Fruit fly (Drosophila melanogaster) whole organism, embryonic: ENCODE measurements around the gene Nmdar2.

ENCODE experiments used
- Abd-B ChIP-seq: fragments of 200-800 bp; sonication (Bioruptor generic); optimal IDR thresholded peaks from 2 replicates; lab custom pipeline; 2018; ENCODE audit warnings: missing biosample characterization, mild to moderate bottlenecking, missing genetic modification characterization, moderate library complexity
- B-H1 ChIP-seq: fragments of 200-800 bp; sonication (Bioruptor generic); IDR thresholded peaks from 3 replicates; pipeline ENCODE4 v1.3.6; 2022; ENCODE audit warnings: missing biosample characterization, missing genetic modification characterization
- CG10274 ChIP-seq: fragments of 200-800 bp; sonication (Bioruptor generic); optimal IDR thresholded peaks from 3 replicates; lab custom pipeline; 2017; ENCODE audit warnings: missing biosample characterization, mild to moderate bottlenecking, missing genetic modification characterization
- CG10321 ChIP-seq: fragments of 200-800 bp; sonication (Bioruptor generic); IDR thresholded peaks from 2 replicates; pipeline ENCODE4 v1.3.6; 2022; ENCODE audit warnings: missing biosample characterization, missing genetic modification characterization
- CG12236 ChIP-seq: fragments of 200-800 bp; sonication (Bioruptor generic); optimal IDR thresholded peaks from 2 replicates; lab custom pipeline; 2016; ENCODE audit warnings: missing biosample characterization, missing genetic modification characterization
- CG16815 ChIP-seq: fragments of 200-800 bp; sonication (Bioruptor generic); optimal IDR thresholded peaks from 3 replicates; lab custom pipeline; 2017; ENCODE audit warnings: missing biosample characterization, mild to moderate bottlenecking, missing genetic modification characterization
- CG16863 ChIP-seq: fragments of 200-800 bp; sonication (Bioruptor generic); optimal IDR thresholded peaks from 3 replicates; lab custom pipeline; 2016; ENCODE audit warnings: missing biosample characterization, missing genetic modification characterization
- CG18599 ChIP-seq: fragments of 200-800 bp; sonication (Bioruptor generic); optimal IDR thresholded peaks from 3 replicates; lab custom pipeline; 2017; ENCODE audit warnings: missing biosample characterization, missing genetic modification characterization, mild to moderate bottlenecking, moderate library complexity, missing genetic modification reagents
- CG33557 ChIP-seq: fragments of 200-800 bp; sonication (Bioruptor generic); optimal IDR thresholded peaks from 2 replicates; lab custom pipeline; 2019; ENCODE audit warnings: missing biosample characterization, mild to moderate bottlenecking, missing genetic modification characterization, moderate library complexity
- CG3995 ChIP-seq: fragments of 200-800 bp; sonication (Bioruptor generic); optimal IDR thresholded peaks from 3 replicates; lab custom pipeline; 2016; ENCODE audit warnings: missing biosample characterization, missing genetic modification characterization
- CG4360 ChIP-seq: fragments of 200-800 bp; sonication (Bioruptor generic); IDR thresholded peaks from 2 replicates; pipeline ENCODE4 v1.3.6; 2022; ENCODE audit warnings: missing biosample characterization, missing genetic modification characterization
- CG4617 ChIP-seq: fragments of 200-800 bp; sonication (Bioruptor generic); optimal IDR thresholded peaks from 3 replicates; lab custom pipeline; 2016; ENCODE audit warnings: missing biosample characterization, missing genetic modification characterization, borderline replicate concordance
- CG6791 ChIP-seq: fragments of 200-800 bp; sonication (Bioruptor generic); IDR thresholded peaks from 3 replicates; pipeline ENCODE4 v1.3.6; 2022; ENCODE audit warnings: missing biosample characterization, missing genetic modification characterization; ENCODE audit not compliant: partially characterized antibody
- CG7271 ChIP-seq: fragments of 200-800 bp; sonication (Bioruptor generic); optimal IDR thresholded peaks from 2 replicates; lab custom pipeline; 2018; ENCODE audit warnings: missing biosample characterization, mild to moderate bottlenecking, missing genetic modification characterization, moderate library complexity
- CG7357 ChIP-seq: fragments of 200-800 bp; sonication (Bioruptor generic); IDR thresholded peaks from 3 replicates; pipeline ENCODE4 v1.3.6; 2022; ENCODE audit warnings: missing biosample characterization, missing genetic modification characterization
- CG7928 ChIP-seq: fragments of 200-800 bp; sonication (Bioruptor generic); optimal IDR thresholded peaks from 2 replicates; lab custom pipeline; 2017; ENCODE audit warnings: missing biosample characterization, mild to moderate bottlenecking, missing genetic modification characterization
- CG8290 ChIP-seq, 3 experiments: fragments of 200-800 bp; sonication (Bioruptor generic); optimal IDR thresholded peaks; 2 replicates each; lab custom pipeline; 2016 to 2019; ENCODE audit warnings: missing biosample characterization in 3 of 3, missing genetic modification characterization in 3 of 3, mild to moderate bottlenecking in 2 of 3, moderate library complexity in 1 of 3
- CG9817 ChIP-seq: fragments of 200-800 bp; sonication (Bioruptor generic); optimal IDR thresholded peaks from 2 replicates; lab custom pipeline; 2018; ENCODE audit warnings: missing biosample characterization, mild to moderate bottlenecking, missing genetic modification characterization, moderate library complexity
- Camta ChIP-seq: fragments of 200-800 bp; sonication (Bioruptor generic); optimal IDR thresholded peaks from 2 replicates; lab custom pipeline; 2016; ENCODE audit warnings: missing biosample characterization, missing genetic modification characterization
- Dref ChIP-seq: fragments of 200-800 bp; sonication (Bioruptor generic); IDR thresholded peaks from 2 replicates; pipeline ENCODE4 v1.3.6; 2022; ENCODE audit warnings: missing biosample characterization, missing genetic modification characterization
- Elba2 ChIP-seq: fragments of 200-800 bp; sonication (Bioruptor generic); optimal IDR thresholded peaks from 3 replicates; lab custom pipeline; 2016; ENCODE audit warnings: missing biosample characterization, missing genetic modification characterization
- Hey ChIP-seq: fragments of 200-800 bp; sonication (Bioruptor generic); optimal IDR thresholded peaks from 3 replicates; lab custom pipeline; 2018; ENCODE audit warnings: missing biosample characterization, mild to moderate bottlenecking, missing genetic modification characterization
- NK7.1 ChIP-seq: fragments of 200-800 bp; sonication (Bioruptor generic); optimal IDR thresholded peaks from 3 replicates; lab custom pipeline; 2016; ENCODE audit warnings: missing biosample characterization, missing genetic modification characterization
- Rfx ChIP-seq: fragments of 200-800 bp; sonication (Bioruptor generic); IDR thresholded peaks from 2 replicates; pipeline ENCODE4 v1.3.6; 2022; ENCODE audit warnings: missing biosample characterization, missing genetic modification characterization
- Sin3A ChIP-seq: fragments of >200 bp; optimal IDR thresholded peaks from 2 replicates; lab custom pipeline; 2018
- Sox100B ChIP-seq: fragments of 200-800 bp; sonication (Bioruptor generic); optimal IDR thresholded peaks from 3 replicates; lab custom pipeline; 2018; ENCODE audit warnings: missing biosample characterization, mild to moderate bottlenecking, missing genetic modification characterization
- ase ChIP-seq: fragments of 200-800 bp; sonication (Bioruptor generic); IDR thresholded peaks from 3 replicates; pipeline ENCODE4 v1.3.6; 2022; ENCODE audit warnings: missing biosample characterization, missing genetic modification characterization
- ato ChIP-seq: fragments of 200-800 bp; sonication (Bioruptor generic); IDR thresholded peaks from 2 replicates; pipeline ENCODE4 v1.3.6; 2022; ENCODE audit warnings: missing biosample characterization, missing genetic modification characterization; ENCODE audit not compliant: partially characterized antibody
- az2 ChIP-seq: fragments of 200-800 bp; sonication (Bioruptor generic); optimal IDR thresholded peaks from 3 replicates; lab custom pipeline; 2016; ENCODE audit warnings: missing biosample characterization, missing genetic modification characterization
- bcd ChIP-seq: fragments of 200-800 bp; sonication (Bioruptor generic); optimal IDR thresholded peaks from 2 replicates; lab custom pipeline; 2017; ENCODE audit warnings: missing biosample characterization, mild to moderate bottlenecking, missing genetic modification characterization
- crp ChIP-seq, 2 experiments: fragments of 200-800 bp; sonication (Bioruptor generic); optimal IDR thresholded peaks; 2 replicates in 1 of 2; 3 replicates in 1 of 2; lab custom pipeline; 2017; ENCODE audit warnings: missing biosample characterization in 2 of 2, missing genetic modification characterization in 2 of 2, mild to moderate bottlenecking in 1 of 2, moderate library complexity in 1 of 2
- ems ChIP-seq: fragments of 200-800 bp; sonication (Bioruptor generic); optimal IDR thresholded peaks from 3 replicates; lab custom pipeline; 2016; ENCODE audit warnings: missing biosample characterization, missing genetic modification characterization
- fru ChIP-seq: fragments of >200 bp; optimal IDR thresholded peaks from 2 replicates; lab custom pipeline; 2017
- hth ChIP-seq: fragments of >200 bp; optimal IDR thresholded peaks from 2 replicates; lab custom pipeline; 2017; ENCODE audit warnings: inconsistent platforms
- jigr1 ChIP-seq: fragments of 200-800 bp; sonication (Bioruptor generic); IDR thresholded peaks from 3 replicates; pipeline ENCODE4 v1.3.6; 2022; ENCODE audit warnings: missing biosample characterization, missing genetic modification characterization
- maf-S ChIP-seq: fragments of 200-800 bp; sonication (Bioruptor generic); optimal IDR thresholded peaks from 2 replicates; lab custom pipeline; 2016; ENCODE audit warnings: missing biosample characterization, missing genetic modification characterization
- mam ChIP-seq: fragments of 200-800 bp; sonication (Bioruptor generic); optimal IDR thresholded peaks from 3 replicates; lab custom pipeline; 2016; ENCODE audit warnings: missing biosample characterization, missing genetic modification characterization
- nau ChIP-seq: fragments of 200-800 bp; sonication (Bioruptor generic); optimal IDR thresholded peaks from 3 replicates; lab custom pipeline; 2017; ENCODE audit warnings: missing biosample characterization, mild to moderate bottlenecking, missing genetic modification characterization, missing genetic modification reagents
- nerfin-1 ChIP-seq: fragments of 200-800 bp; sonication (Bioruptor generic); optimal IDR thresholded peaks from 3 replicates; lab custom pipeline; 2019; ENCODE audit warnings: missing biosample characterization, mild to moderate bottlenecking, missing genetic modification characterization, moderate library complexity
- otp ChIP-seq: fragments of 200-800 bp; sonication (Bioruptor generic); IDR thresholded peaks from 3 replicates; pipeline ENCODE4, ENCODE4 v1.3.6; 2022; ENCODE audit warnings: missing biosample characterization, missing genetic modification characterization
- sens ChIP-seq: fragments of 200-800 bp; sonication (Bioruptor generic); peaks from one replicate; lab custom pipeline; 2016; ENCODE audit warnings: missing biosample characterization, missing genetic modification characterization
- shn ChIP-seq: fragments of 200-800 bp; sonication (Bioruptor generic); optimal IDR thresholded peaks from 3 replicates; lab custom pipeline; 2016; ENCODE audit warnings: missing biosample characterization, missing genetic modification characterization
- slbo ChIP-seq: fragments of 200-800 bp; sonication (Bioruptor generic); IDR thresholded peaks from 2 replicates; pipeline ENCODE4 v1.3.6; 2022; ENCODE audit warnings: missing biosample characterization, missing genetic modification characterization
- sqz ChIP-seq: fragments of 200-800 bp; sonication (Bioruptor generic); optimal IDR thresholded peaks from 3 replicates; lab custom pipeline; 2018; ENCODE audit warnings: missing biosample characterization, mild to moderate bottlenecking, missing genetic modification characterization
- sr ChIP-seq: fragments of 200-800 bp; sonication (Bioruptor generic); IDR thresholded peaks from 3 replicates; pipeline ENCODE4 v1.3.6; 2022; ENCODE audit warnings: missing biosample characterization, missing genetic modification characterization
- stwl ChIP-seq: fragments of 200-800 bp; sonication (Bioruptor generic); optimal IDR thresholded peaks from 3 replicates; lab custom pipeline; 2018; ENCODE audit warnings: missing biosample characterization, mild to moderate bottlenecking, missing genetic modification characterization, moderate library complexity
- tll ChIP-seq, 2 experiments: fragments of 200-800 bp in 1 of 2; fragments of >200 bp in 1 of 2; sonication (Bioruptor generic) in 1 of 2; optimal IDR thresholded peaks; 2 replicates each; lab custom pipeline; 2017 to 2019; ENCODE audit warnings: missing biosample characterization in 2 of 2, missing genetic modification characterization in 2 of 2, mild to moderate bottlenecking in 1 of 2, moderate library complexity in 1 of 2
- trh ChIP-seq: fragments of 200-800 bp; sonication (Bioruptor generic); optimal IDR thresholded peaks from 2 replicates; lab custom pipeline; 2016; ENCODE audit warnings: missing biosample characterization, missing genetic modification characterization
- unc-4 ChIP-seq: fragments of 200-800 bp; sonication (Bioruptor generic); IDR thresholded peaks from 2 replicates; pipeline ENCODE4 v1.3.6; 2022; ENCODE audit warnings: missing biosample characterization, missing genetic modification characterization; ENCODE audit not compliant: partially characterized antibody
- vnd ChIP-seq: fragments of 200-800 bp; sonication (Bioruptor generic); IDR thresholded peaks from 3 replicates; pipeline ENCODE4 v1.3.6; 2022; ENCODE audit warnings: missing biosample characterization, missing genetic modification characterization; ENCODE audit not compliant: partially characterized antibody
- wor ChIP-seq: fragments of 200-800 bp; sonication (Bioruptor generic); IDR thresholded peaks from 2 replicates; pipeline ENCODE4 v1.3.6; 2022; ENCODE audit warnings: missing biosample characterization, missing genetic modification characterization
- yki ChIP-seq: fragments of >200 bp; optimal IDR thresholded peaks from 3 replicates; lab custom pipeline; 2018
- zf30C ChIP-seq: fragments of 200-800 bp; sonication (Bioruptor generic); optimal IDR thresholded peaks from 3 replicates; lab custom pipeline; 2018; ENCODE audit warnings: missing biosample characterization, mild to moderate bottlenecking, missing genetic modification characterization

The Nmdar2 gene

dm6 chrX:1464033-1464432, 43.6 kb downstream of the Nmdar2 start, which contains the start of gene Ns3 (continued):
- TF ChIP-seq ase (GFP tag; lab: Robert Waterston, UW) (no peak), unc-4 (GFP tag; lab: Robert Waterston, UW) (peak; percentile 86), CG16863 (GFP tag; lab: Kevin White, UChicago) (no peak), CG16815 (GFP tag; lab: Kevin White, UChicago) (no peak), NK7.1 (no peak), Dref (GFP tag; lab: Robert Waterston, UW) (peak; percentile 96), tll (GFP tag; optimal IDR thresholded peaks at IDR 0.05; lab: Kevin White, UChicago) (no peak), ems (GFP tag; lab: Kevin White, UChicago) (no peak), maf-S (GFP tag; lab: Kevin White, UChicago) (no peak), ato (GFP tag; lab: Robert Waterston, UW) (peak; percentile 87), zf30C (GFP tag; lab: Kevin White, UChicago) (no peak), Camta (GFP tag; lab: Kevin White, UChicago) (no peak), CG7271 (no peak), CG10274 (GFP tag; lab: Kevin White, UChicago) (no peak), CG33557 (GFP tag; lab: Kevin White, UChicago) (no peak), sqz (GFP tag; lab: Kevin White, UChicago) (no peak), CG4617 (GFP tag; lab: Kevin White, UChicago) (peak; percentile 9), fru (lab: Kevin White, UChicago) (no peak), slbo (GFP tag; lab: Robert Waterston, UW) (no peak), CG4360 (no peak), Abd-B (GFP tag; lab: Kevin White, UChicago) (no peak), CG3995 (GFP tag; lab: Kevin White, UChicago) (peak; percentile 53), az2 (GFP tag; lab: Kevin White, UChicago) (no peak), CG6791 (GFP tag; lab: Robert Waterston, UW) (peak; percentile 91), CG10321 (GFP tag; lab: Robert Waterston, UW) (no peak), trh (GFP tag; lab: Kevin White, UChicago) (no peak), Sox100B (GFP tag; lab: Kevin White, UChicago) (no peak), jigr1 (GFP tag; lab: Robert Waterston, UW) (no peak), CG7928 (GFP tag; lab: Kevin White, UChicago) (no peak), Elba2 (GFP tag; lab: Kevin White, UChicago) (no peak), CG8290 (GFP tag; optimal IDR thresholded peaks at IDR 0.05; lab: Kevin White, UChicago) (no peak), CG8290 (tag; optimal IDR thresholded peaks at IDR 0.05; lab: Kevin White, UChicago) (no peak), shn (no peak), nau (GFP tag; lab: Kevin White, UChicago) (no peak), nerfin-1 (tag; lab: Kevin White, UChicago) (no peak), stwl (tag; lab: Kevin White, UChicago) (peak; percentile 62), Rfx (GFP tag; lab: Robert Waterston, UW) (no peak), CG7357 (GFP tag; lab: Robert Waterston, UW) (no peak), CG9817 (tag; lab: Kevin White, UChicago) (no peak), otp (GFP tag; lab: Robert Waterston, UW) (no peak), mam (GFP tag; lab: Kevin White, UChicago) (no peak), Sin3A (peak; percentile 32), CG12236 (GFP tag; lab: Kevin White, UChicago) (no peak), vnd (GFP tag; lab: Robert Waterston, UW) (peak; percentile 84), wor (GFP tag; lab: Robert Waterston, UW) (no peak), sr (GFP tag; lab: Robert Waterston, UW) (no peak), Hey (tag; lab: Kevin White, UChicago) (no peak), hth (no peak), sens (peak; percentile 64), CG18599 (no peak), B-H1 (GFP tag; lab: Robert Waterston, UW) (no peak), bcd (GFP tag; lab: Kevin White, UChicago) (no peak), crp (GFP tag; optimal IDR thresholded peaks at IDR 0.05; lab: Kevin White, UChicago) (peak in 1 of 2 experiments; percentile 37), yki (lab: Kevin White, UChicago) (no peak)
